Fruit fly (Drosophila melanogaster): ENCODE measurements around the gene bowl.

bowl gene

dm6 chr2L:3772937-3773623 lies 1.6 kb downstream of the bowl start (continued):
- TF ChIP-seq Sin3A (optimal IDR thresholded peaks at IDR 0.05) = no peak
- TF ChIP-seq rib (GFP tag; IDR thresholded peaks at IDR 0.05) = peak; percentile 34; the same call in 1 of the 2 replicates
- peak; percentile 56 for TF ChIP-seq nom (GFP tag; optimal IDR thresholded peaks at IDR 0.05)
- no peak for TF ChIP-seq CkIIα-i1 (GFP tag; IDR thresholded peaks at IDR 0.05)
- TF ChIP-seq CG8924 (tag; optimal IDR thresholded peaks at IDR 0.05) = peak; percentile 79
- no peak for TF ChIP-seq CG9817 (tag; optimal IDR thresholded peaks at IDR 0.05)
- peak; percentile 27; the same call in 1 of the 3 replicates for TF ChIP-seq croc (GFP tag; conservative IDR thresholded peaks at IDR 0.05)
- TF ChIP-seq gfzf (GFP tag; optimal IDR thresholded peaks at IDR 0.05) = no peak
- TF ChIP-seq D (optimal IDR thresholded peaks at IDR 0.05) = no peak
- peak; percentile 49 for TF ChIP-seq D (GFP tag; optimal IDR thresholded peaks at IDR 0.05)
- TF ChIP-seq CG1832 (GFP tag; optimal IDR thresholded peaks at IDR 0.05) = peak; percentile 71
- TF ChIP-seq fd102C (GFP tag; optimal IDR thresholded peaks at IDR 0.05) = no peak
- peak; percentile 13 for TF ChIP-seq CG8359 (GFP tag; optimal IDR thresholded peaks at IDR 0.05; ENCODE audit: borderline replicate concordance)
- peak; percentile 29 for TF ChIP-seq pros (GFP tag; optimal IDR thresholded peaks at IDR 0.05)
- 0 out of 2 replicates have a peak, but pooled peaks have one; percentile 11 for TF ChIP-seq vvl (GFP tag; IDR thresholded peaks at IDR 0.05)
- no peak for TF ChIP-seq mld (GFP tag; IDR thresholded peaks at IDR 0.05; ENCODE audit: partially characterized antibody)
- TF ChIP-seq Sox100B (GFP tag; optimal IDR thresholded peaks at IDR 0.05) = peak; percentile 45
- TF ChIP-seq Mes4 (GFP tag; optimal IDR thresholded peaks at IDR 0.05) = no peak
- no peak for TF ChIP-seq aop (GFP tag; IDR thresholded peaks at IDR 0.05)
- TF ChIP-seq CG34422 (GFP tag; IDR thresholded peaks at IDR 0.05) = peak; percentile 23; the same call in 1 of the 3 replicates
- peak; percentile 64 for TF ChIP-seq Fer1 (GFP tag; optimal IDR thresholded peaks at IDR 0.05)
- no peak for TF ChIP-seq CG8290 (GFP tag; optimal IDR thresholded peaks at IDR 0.05)
- TF ChIP-seq CG8290 (tag; optimal IDR thresholded peaks at IDR 0.05) = peak in 1 of 2 experiments; percentile 36
- TF ChIP-seq slou (GFP tag; optimal IDR thresholded peaks at IDR 0.05) = no peak
- no peak for TF ChIP-seq Dip3 (GFP tag; optimal IDR thresholded peaks at IDR 0.05)
- no peak for TF ChIP-seq CG2129 (GFP tag; IDR thresholded peaks at IDR 0.05; ENCODE audit: partially characterized antibody)
- TF ChIP-seq CG16779 (GFP tag; IDR thresholded peaks at IDR 0.05) = no peak
- no peak for TF ChIP-seq cad (GFP tag; optimal IDR thresholded peaks at IDR 0.05)
- no peak for TF ChIP-seq bigmax (GFP tag; optimal IDR thresholded peaks at IDR 0.05)
- TF ChIP-seq CG8478 (optimal IDR thresholded peaks at IDR 0.05) = no peak
- peak; percentile 61 for TF ChIP-seq CG10147 (GFP tag; optimal IDR thresholded peaks at IDR 0.05)
- TF ChIP-seq onecut (GFP tag; IDR thresholded peaks at IDR 0.05) = 0 out of 2 replicates have a peak, but pooled peaks have one; percentile 18
- no peak for TF ChIP-seq Sry-δ (GFP tag; optimal IDR thresholded peaks at IDR 0.05)
- peak; percentile 18 for TF ChIP-seq pum (GFP tag; optimal IDR thresholded peaks at IDR 0.05)
- TF ChIP-seq CG12769 (tag; optimal IDR thresholded peaks at IDR 0.05) = peak; percentile 75
- TF ChIP-seq CG6791 (GFP tag; IDR thresholded peaks at IDR 0.05; ENCODE audit: partially characterized antibody) = no peak
- TF ChIP-seq CG4360 (GFP tag; IDR thresholded peaks at IDR 0.05) = peak; percentile 80
- TF ChIP-seq CG18476 (GFP tag; optimal IDR thresholded peaks at IDR 0.05) = peak; percentile 40
- peak; percentile 39 for TF ChIP-seq ssp (GFP tag; IDR thresholded peaks at IDR 0.05)
- TF ChIP-seq fu2 (GFP tag; optimal IDR thresholded peaks at IDR 0.05) = no peak
- TF ChIP-seq Gug (GFP tag; IDR thresholded peaks at IDR 0.05) = no peak
- TF ChIP-seq Kr (GFP tag; optimal IDR thresholded peaks at IDR 0.05) = no peak
- TF ChIP-seq CG4707 (GFP tag; optimal IDR thresholded peaks at IDR 0.05) = no peak
- peak; percentile 55 for TF ChIP-seq CG12659 (GFP tag; optimal IDR thresholded peaks at IDR 0.05)
- no peak for TF ChIP-seq twi (tag; optimal IDR thresholded peaks at IDR 0.05)
- TF ChIP-seq run (tag; optimal IDR thresholded peaks at IDR 0.05) = peak; percentile 22
- peak; percentile 12 for TF ChIP-seq kay (GFP tag; optimal IDR thresholded peaks at IDR 0.05)
- peak; percentile 51 for TF ChIP-seq CG1233 (GFP tag; optimal IDR thresholded peaks at IDR 0.05)
- peak; percentile 96 for TF ChIP-seq kni (GFP tag; optimal IDR thresholded peaks at IDR 0.05)
- peak; percentile 69 for TF ChIP-seq gcm (GFP tag; optimal IDR thresholded peaks at IDR 0.05)

Data from whole organism, embryonic.